Fruit fly (Drosophila melanogaster) whole organism, prepupa: ENCODE data around the gene CG31342.

ENCODE experiments used
- Blimp-1 ChIP-seq: fragments of 200-800 bp; sonication (Bioruptor generic); optimal IDR thresholded peaks from 3 replicates; lab custom pipeline; 2017; ENCODE audit warnings: missing biosample characterization, missing genetic modification characterization, mild to moderate bottlenecking, moderate library complexity, missing genetic modification reagents
- CG10669 ChIP-seq: fragments of 200-800 bp; sonication (Bioruptor generic); optimal IDR thresholded peaks from 3 replicates; lab custom pipeline; 2018; ENCODE audit warnings: missing biosample characterization, mild to moderate bottlenecking, missing genetic modification characterization, moderate library complexity
- CG11294 ChIP-seq: fragments of 200-800 bp; sonication (Bioruptor generic); IDR thresholded peaks from 2 replicates; pipeline ENCODE4 v1.3.6; 2022; ENCODE audit warnings: missing biosample characterization, missing genetic modification characterization
- CG11902 ChIP-seq: fragments of 200-800 bp; sonication (Bioruptor generic); optimal IDR thresholded peaks from 3 replicates; lab custom pipeline; 2016; ENCODE audit warnings: missing biosample characterization, missing genetic modification characterization
- CG15336 ChIP-seq: fragments of 200-800 bp; sonication (Bioruptor generic); IDR thresholded peaks from 2 replicates; pipeline ENCODE4 v1.3.6; 2022; ENCODE audit warnings: missing biosample characterization, missing genetic modification characterization
- CG1621 ChIP-seq: fragments of 200-800 bp; sonication (Bioruptor generic); optimal IDR thresholded peaks from 3 replicates; lab custom pipeline; 2018; ENCODE audit warnings: missing biosample characterization, mild to moderate bottlenecking, missing genetic modification characterization
- CG16779 ChIP-seq: fragments of 200-800 bp; sonication (Bioruptor generic); optimal IDR thresholded peaks from 3 replicates; lab custom pipeline; 2017; ENCODE audit warnings: missing biosample characterization, mild to moderate bottlenecking, missing genetic modification characterization
- CG32006 ChIP-seq: fragments of 200-800 bp; sonication (Bioruptor generic); optimal IDR thresholded peaks from 3 replicates; lab custom pipeline; 2017; ENCODE audit warnings: missing biosample characterization, mild to moderate bottlenecking, missing genetic modification characterization
- CG34406 ChIP-seq: fragments of 200-800 bp; sonication (Bioruptor generic); optimal IDR thresholded peaks from 3 replicates; lab custom pipeline; 2016; ENCODE audit warnings: missing biosample characterization, missing genetic modification characterization
- CG3919 ChIP-seq: fragments of 200-800 bp; sonication (Bioruptor generic); optimal IDR thresholded peaks from 3 replicates; lab custom pipeline; 2016; ENCODE audit warnings: missing biosample characterization, missing genetic modification characterization
- CG4318 ChIP-seq: fragments of 200-800 bp; sonication (Bioruptor generic); optimal IDR thresholded peaks from 3 replicates; lab custom pipeline; 2017; ENCODE audit warnings: missing biosample characterization, mild to moderate bottlenecking, missing genetic modification characterization
- CG6163 ChIP-seq: fragments of 200-800 bp; sonication (Bioruptor generic); IDR thresholded peaks from 3 replicates; pipeline ENCODE4 v1.3.6; 2022; ENCODE audit warnings: missing biosample characterization, missing genetic modification characterization
- CG6276 ChIP-seq: fragments of 200-800 bp; sonication (Bioruptor generic); optimal IDR thresholded peaks from 2 replicates; lab custom pipeline; 2017; ENCODE audit warnings: missing biosample characterization, mild to moderate bottlenecking, missing genetic modification characterization
- CG6792 ChIP-seq: fragments of 200-800 bp; sonication (Bioruptor generic); optimal IDR thresholded peaks from 3 replicates; lab custom pipeline; 2016; ENCODE audit warnings: missing biosample characterization, missing genetic modification characterization
- CG6808 ChIP-seq: fragments of 200-800 bp; sonication (Bioruptor generic); optimal IDR thresholded peaks from 3 replicates; lab custom pipeline; 2017; ENCODE audit warnings: missing biosample characterization, missing genetic modification characterization, mild to moderate bottlenecking, moderate library complexity, missing genetic modification reagents
- CG7368 ChIP-seq: fragments of 200-800 bp; sonication (Bioruptor generic); optimal IDR thresholded peaks from 3 replicates; lab custom pipeline; 2016; ENCODE audit warnings: missing biosample characterization, missing genetic modification characterization
- CG8119 ChIP-seq: fragments of 200-800 bp; sonication (Bioruptor generic); IDR thresholded peaks from 3 replicates; pipeline ENCODE4 v1.3.6; 2022; ENCODE audit warnings: missing biosample characterization, missing genetic modification characterization
- CG8319 ChIP-seq: fragments of 200-800 bp; sonication (Bioruptor generic); optimal IDR thresholded peaks from 3 replicates; lab custom pipeline; 2016; ENCODE audit warnings: missing biosample characterization, missing genetic modification characterization
- CG8632 ChIP-seq: fragments of 200-800 bp; sonication (Bioruptor generic); optimal IDR thresholded peaks from 3 replicates; lab custom pipeline; 2016; ENCODE audit warnings: missing biosample characterization, missing genetic modification characterization
- CG9139 ChIP-seq: fragments of 200-800 bp; sonication (Bioruptor generic); optimal IDR thresholded peaks from 3 replicates; lab custom pipeline; 2017; ENCODE audit warnings: missing biosample characterization, mild to moderate bottlenecking, missing genetic modification characterization
- Eip78C ChIP-seq: fragments of 200-800 bp; sonication (Bioruptor generic); peaks from one replicate; lab custom pipeline; 2016; ENCODE audit warnings: missing biosample characterization, missing genetic modification characterization
- Ets96B ChIP-seq: fragments of 200-800 bp; optimal IDR thresholded peaks from 2 replicates; lab custom pipeline; 2019; ENCODE audit warnings: missing biosample characterization, mild to moderate bottlenecking, missing genetic modification characterization, moderate library complexity
- Gug ChIP-seq: fragments of 200-800 bp; sonication (Bioruptor generic); IDR thresholded peaks from 2 replicates; pipeline ENCODE4 v1.3.6; 2022; ENCODE audit warnings: missing biosample characterization, missing genetic modification characterization
- Hr38 ChIP-seq: sonication (Bioruptor generic); optimal IDR thresholded peaks from 2 replicates; lab custom pipeline; 2016; ENCODE audit warnings: missing biosample characterization, missing genetic modification characterization
- Hr39 ChIP-seq: fragments of 200-800 bp; sonication (Bioruptor generic); optimal IDR thresholded peaks from 2 replicates; lab custom pipeline; 2016; ENCODE audit warnings: missing biosample characterization, missing genetic modification characterization
- Met ChIP-seq: fragments of 200-800 bp; sonication (Bioruptor generic); optimal IDR thresholded peaks from 3 replicates; lab custom pipeline; 2016; ENCODE audit warnings: missing biosample characterization, missing genetic modification characterization
- OdsH ChIP-seq: fragments of 200-800 bp; sonication (Bioruptor generic); optimal IDR thresholded peaks from 3 replicates; lab custom pipeline; 2016; ENCODE audit warnings: missing biosample characterization, missing genetic modification characterization
- Smox ChIP-seq: fragments of 200-800 bp; sonication (Bioruptor generic); optimal IDR thresholded peaks from 3 replicates; lab custom pipeline; 2016; ENCODE audit warnings: missing biosample characterization, missing genetic modification characterization
- Sox102F ChIP-seq: fragments of 200-800 bp; sonication (Bioruptor generic); optimal IDR thresholded peaks from 2 replicates; lab custom pipeline; 2016; ENCODE audit warnings: missing biosample characterization, mild to moderate bottlenecking, missing genetic modification characterization
- achi ChIP-seq: fragments of 200-800 bp; sonication (Bioruptor generic); optimal IDR thresholded peaks from 3 replicates; lab custom pipeline; 2016; ENCODE audit warnings: missing biosample characterization, missing genetic modification characterization
- cyc ChIP-seq: fragments of 200-800 bp; sonication (Bioruptor generic); optimal IDR thresholded peaks from 3 replicates; lab custom pipeline; 2016; ENCODE audit warnings: missing biosample characterization, missing genetic modification characterization
- dsx ChIP-seq: fragments of 200-800 bp; optimal IDR thresholded peaks from 3 replicates; lab custom pipeline; 2019; ENCODE audit warnings: missing biosample characterization, mild to moderate bottlenecking, missing genetic modification characterization, moderate library complexity; ENCODE audit not compliant: poor library complexity, severe bottlenecking
- esn ChIP-seq: fragments of 200-800 bp; sonication (Bioruptor generic); optimal IDR thresholded peaks from 2 replicates; lab custom pipeline; 2016; ENCODE audit warnings: missing biosample characterization, mild to moderate bottlenecking, missing genetic modification characterization, moderate library complexity
- fd85E ChIP-seq: fragments of 200-800 bp; sonication (Bioruptor generic); optimal IDR thresholded peaks from 3 replicates; lab custom pipeline; 2016; ENCODE audit warnings: missing biosample characterization, missing genetic modification characterization
- fkh ChIP-seq: fragments of 200-800 bp; sonication (Bioruptor generic); optimal IDR thresholded peaks from 3 replicates; lab custom pipeline; 2017; ENCODE audit warnings: missing biosample characterization, mild to moderate bottlenecking, missing genetic modification characterization, moderate library complexity
- lz ChIP-seq: fragments of 200-800 bp; sonication (Bioruptor generic); optimal IDR thresholded peaks from 3 replicates; lab custom pipeline; 2016; ENCODE audit warnings: missing biosample characterization, missing genetic modification characterization
- net ChIP-seq: fragments of 200-800 bp; sonication (Bioruptor generic); optimal IDR thresholded peaks from 3 replicates; lab custom pipeline; 2016; ENCODE audit warnings: missing biosample characterization, missing genetic modification characterization
- salr ChIP-seq, 2 experiments: fragments of 200-800 bp; sonication (Bioruptor generic); optimal IDR thresholded peaks; 3 replicates each; lab custom pipeline; 2016 to 2018; ENCODE audit warnings: missing biosample characterization in 2 of 2, missing genetic modification characterization in 2 of 2, mild to moderate bottlenecking in 1 of 2
- spab ChIP-seq: fragments of 200-800 bp; sonication (Bioruptor generic); optimal IDR thresholded peaks from 2 replicates; lab custom pipeline; 2017; ENCODE audit warnings: missing biosample characterization, mild to moderate bottlenecking, missing genetic modification characterization, missing genetic modification reagents
- ss ChIP-seq, 2 experiments: fragments of 200-800 bp; sonication (Bioruptor generic); optimal IDR thresholded peaks; 2 replicates in 1 of 2; 3 replicates in 1 of 2; lab custom pipeline; 2017 to 2018; ENCODE audit warnings: mild to moderate bottlenecking in 2 of 2, missing biosample characterization in 2 of 2, missing genetic modification characterization in 2 of 2, moderate library complexity in 1 of 2
- svp ChIP-seq: fragments of 200-800 bp; sonication (Bioruptor generic); peaks from one replicate; lab custom pipeline; 2016; ENCODE audit warnings: missing biosample characterization, missing genetic modification characterization
- topi ChIP-seq: fragments of 200-800 bp; sonication (Bioruptor generic); optimal IDR thresholded peaks from 3 replicates; lab custom pipeline; 2016; ENCODE audit warnings: missing biosample characterization, missing genetic modification characterization
- vri ChIP-seq: fragments of 200-800 bp; sonication (Bioruptor generic); optimal IDR thresholded peaks from 3 replicates; lab custom pipeline; 2016; ENCODE audit warnings: missing biosample characterization, mild to moderate bottlenecking, missing genetic modification characterization

The CG31342 gene

dm6 chr3R:12964043-12964442, 21.8 kb upstream of the CG31342 start:
- TF ChIP-seq svp (GFP tag; lab: Kevin White, UChicago): peak; percentile 90
- TF ChIP-seq CG8319 (GFP tag; lab: Kevin White, UChicago): no peak
- TF ChIP-seq, all 60 proteins: peak for 1

dm6 chr3R:12967612-12968011, 18.2 kb upstream of the CG31342 start, which contains the start of the genes CG14384 and grsm:
TSS of gene CG14384 (minus strand) at chr3R:12967712.
TSS of gene grsm (minus strand) at chr3R:12967712.
- TF ChIP-seq vri (GFP tag; lab: Kevin White, UChicago): no peak
- no peak for TF ChIP-seq CG4318 (GFP tag; lab: Kevin White, UChicago)
- no peak for TF ChIP-seq CG9139 (GFP tag; lab: Kevin White, UChicago)
- no peak for TF ChIP-seq dsx (GFP tag; lab: Kevin White, UChicago)
- TF ChIP-seq Hr38 (GFP tag; lab: Kevin White, UChicago): no peak
- no peak for TF ChIP-seq Smox (GFP tag; lab: Kevin White, UChicago)
- TF ChIP-seq Eip78C (GFP tag; lab: Kevin White, UChicago): no peak
- no peak for TF ChIP-seq ss (GFP tag; optimal IDR thresholded peaks at IDR 0.05; lab: Kevin White, UChicago)
- TF ChIP-seq salr (GFP tag; optimal IDR thresholded peaks at IDR 0.05; lab: Kevin White, UChicago): no peak

dm6 chr3R:12972106-12972505, 13.7 kb upstream of the CG31342 start:
- TF ChIP-seq fd85E (no peak), dsx (GFP tag; lab: Kevin White, UChicago) (no peak), CG6163 (GFP tag; lab: Robert Waterston, UW) (no peak), CG6808 (GFP tag; lab: Kevin White, UChicago) (no peak), CG8119 (GFP tag; lab: Robert Waterston, UW) (no peak), CG9139 (GFP tag; lab: Kevin White, UChicago) (no peak), vri (GFP tag; lab: Kevin White, UChicago) (peak; percentile 34), Hr39 (GFP tag; lab: Kevin White, UChicago) (no peak)

dm6 chr3R:12974447-12974846, 11.4 kb upstream of the CG31342 start:
- no peak for TF ChIP-seq cyc
- TF ChIP-seq Met (GFP tag; lab: Kevin White, UChicago): peak; percentile 19
- peak; percentile 42 for TF ChIP-seq topi (GFP tag; lab: Kevin White, UChicago)
- peak; percentile 30 for TF ChIP-seq CG8632 (GFP tag; lab: Kevin White, UChicago)
- TF ChIP-seq CG8119 (GFP tag; lab: Robert Waterston, UW): no peak
- no peak for TF ChIP-seq dsx (GFP tag; lab: Kevin White, UChicago)
- TF ChIP-seq CG3919 (GFP tag; lab: Kevin White, UChicago): peak; percentile 55
- peak; percentile 46 for TF ChIP-seq CG32006 (GFP tag; lab: Kevin White, UChicago)
- TF ChIP-seq CG1621 (tag; lab: Kevin White, UChicago): no peak
- peak; percentile 89 for TF ChIP-seq Blimp-1 (GFP tag; lab: Kevin White, UChicago)
- peak; percentile 68 for TF ChIP-seq Eip78C (GFP tag; lab: Kevin White, UChicago)
- TF ChIP-seq net (GFP tag; lab: Kevin White, UChicago): no peak
- no peak for TF ChIP-seq CG16779
- TF ChIP-seq CG6276 (GFP tag; lab: Kevin White, UChicago): no peak
- no peak for TF ChIP-seq esn (GFP tag; lab: Kevin White, UChicago)
- no peak for TF ChIP-seq spab (GFP tag; lab: Kevin White, UChicago)
- TF ChIP-seq fkh (GFP tag; lab: Kevin White, UChicago): no peak
- TF ChIP-seq lz (GFP tag; lab: Kevin White, UChicago): peak; percentile 9
- peak; percentile 10 for TF ChIP-seq CG34406 (GFP tag; lab: Kevin White, UChicago)
- no peak for TF ChIP-seq Smox (GFP tag; lab: Kevin White, UChicago)
- peak; percentile 50 for TF ChIP-seq CG6792 (GFP tag; lab: Kevin White, UChicago)
- no peak for TF ChIP-seq Gug (GFP tag; lab: Robert Waterston, UW)
- no peak for TF ChIP-seq CG9139 (GFP tag; lab: Kevin White, UChicago)
- TF ChIP-seq CG7368 (GFP tag; lab: Kevin White, UChicago): peak; percentile 17
- no peak for TF ChIP-seq CG11294
- TF ChIP-seq achi: peak; percentile 35
- TF ChIP-seq CG10669 (GFP tag; lab: Kevin White, UChicago): no peak
- no peak for TF ChIP-seq Ets96B
- TF ChIP-seq CG11902 (GFP tag; lab: Kevin White, UChicago): no peak
- TF ChIP-seq vri (GFP tag; lab: Kevin White, UChicago): no peak
- peak; percentile 46 for TF ChIP-seq OdsH
- TF ChIP-seq CG8319 (GFP tag; lab: Kevin White, UChicago): no peak
- no peak for TF ChIP-seq CG15336 (GFP tag; lab: Robert Waterston, UW)
- no peak for TF ChIP-seq fd85E
- TF ChIP-seq Hr39 (GFP tag; lab: Kevin White, UChicago): no peak
- no peak for TF ChIP-seq CG4318 (GFP tag; lab: Kevin White, UChicago)
- TF ChIP-seq Sox102F (GFP tag; lab: Kevin White, UChicago): peak; percentile 12
